Fruit fly (Drosophila melanogaster) whole organism, embryonic: ENCODE measurements around the gene CG7294.

Experiments used
- Atf-2 ChIP-seq: fragments of 200-800 bp; sonication (Bioruptor generic); optimal IDR thresholded peaks from 2 replicates; lab custom pipeline; 2016; ENCODE audit warnings: missing biosample characterization, missing genetic modification characterization
- Blimp-1 ChIP-seq: fragments of 200-800 bp; sonication (Bioruptor generic); optimal IDR thresholded peaks from 3 replicates; lab custom pipeline; 2018; ENCODE audit warnings: missing biosample characterization, missing genetic modification characterization, mild to moderate bottlenecking, moderate library complexity, missing genetic modification reagents
- CG11085 ChIP-seq: fragments of 200-800 bp; sonication (Bioruptor generic); IDR thresholded peaks from 2 replicates; pipeline ENCODE4 v1.3.6; 2022; ENCODE audit warnings: missing biosample characterization, missing genetic modification characterization
- CG13296 ChIP-seq: fragments of 200-800 bp; sonication (Bioruptor generic); optimal IDR thresholded peaks from 3 replicates; lab custom pipeline; 2018; ENCODE audit warnings: missing biosample characterization, mild to moderate bottlenecking, missing genetic modification characterization
- CG14050 ChIP-seq: fragments of 200-800 bp; sonication (Bioruptor generic); IDR thresholded peaks from 3 replicates; pipeline ENCODE4 v1.3.6; 2022; ENCODE audit warnings: missing biosample characterization, missing genetic modification characterization
- CG14667 ChIP-seq: fragments of 200-800 bp; sonication (Bioruptor generic); IDR thresholded peaks from 2 replicates; pipeline ENCODE4 v1.3.6; 2022; ENCODE audit warnings: missing biosample characterization, missing genetic modification characterization
- CG1602 ChIP-seq: fragments of 200-800 bp; sonication (Bioruptor generic); optimal IDR thresholded peaks from 3 replicates; lab custom pipeline; 2016; ENCODE audit warnings: missing biosample characterization, missing genetic modification characterization
- CG1792 ChIP-seq: fragments of 200-800 bp; sonication (Bioruptor generic); optimal IDR thresholded peaks from 2 replicates; lab custom pipeline; 2016; ENCODE audit warnings: missing biosample characterization, missing genetic modification characterization
- CG18262 ChIP-seq: fragments of 200-800 bp; optimal IDR thresholded peaks from 3 replicates; lab custom pipeline; 2019; ENCODE audit warnings: missing biosample characterization, mild to moderate bottlenecking, missing genetic modification characterization, moderate library complexity
- CG2202 ChIP-seq: fragments of 200-800 bp; sonication (Bioruptor generic); optimal IDR thresholded peaks from 2 replicates; lab custom pipeline; 2018; ENCODE audit warnings: missing biosample characterization, mild to moderate bottlenecking, missing genetic modification characterization
- CG2889 ChIP-seq: fragments of 200-800 bp; sonication (Bioruptor generic); IDR thresholded peaks from 3 replicates; pipeline ENCODE4 v1.3.6; 2022; ENCODE audit warnings: missing biosample characterization, missing genetic modification characterization
- CG31365 ChIP-seq: fragments of 200-800 bp; sonication (Bioruptor generic); optimal IDR thresholded peaks from 2 replicates; lab custom pipeline; 2018; ENCODE audit warnings: missing biosample characterization, mild to moderate bottlenecking, missing genetic modification characterization
- CG3995 ChIP-seq: fragments of 200-800 bp; sonication (Bioruptor generic); optimal IDR thresholded peaks from 3 replicates; lab custom pipeline; 2016; ENCODE audit warnings: missing biosample characterization, missing genetic modification characterization
- CG4328 ChIP-seq: fragments of 200-800 bp; sonication (Bioruptor generic); optimal IDR thresholded peaks from 3 replicates; lab custom pipeline; 2017; ENCODE audit warnings: missing biosample characterization, missing genetic modification reagents, missing genetic modification characterization
- CG4360 ChIP-seq: fragments of 200-800 bp; sonication (Bioruptor generic); IDR thresholded peaks from 2 replicates; pipeline ENCODE4 v1.3.6; 2022; ENCODE audit warnings: missing biosample characterization, missing genetic modification characterization
- CG5180 ChIP-seq: fragments of 200-800 bp; sonication (Bioruptor generic); optimal IDR thresholded peaks from 3 replicates; lab custom pipeline; 2017; ENCODE audit warnings: missing biosample characterization, missing genetic modification characterization, mild to moderate bottlenecking, moderate library complexity, missing genetic modification reagents
- CG6272 ChIP-seq: fragments of 200-800 bp; sonication (Bioruptor generic); IDR thresholded peaks from 2 replicates; pipeline ENCODE4 v1.3.6; 2022; ENCODE audit warnings: missing biosample characterization, missing genetic modification characterization
- CG8281 ChIP-seq: fragments of 200-800 bp; sonication (Bioruptor generic); optimal IDR thresholded peaks from 2 replicates; lab custom pipeline; 2018; ENCODE audit warnings: missing biosample characterization, mild to moderate bottlenecking, missing genetic modification characterization, moderate library complexity
- CG8359 ChIP-seq: fragments of 200-800 bp; sonication (Bioruptor generic); optimal IDR thresholded peaks from 2 replicates; lab custom pipeline; 2017; ENCODE audit warnings: missing biosample characterization, mild to moderate bottlenecking, missing genetic modification characterization, borderline replicate concordance
- CG8944 ChIP-seq: fragments of 200-800 bp; sonication (Bioruptor generic); optimal IDR thresholded peaks from 3 replicates; lab custom pipeline; 2016; ENCODE audit warnings: missing biosample characterization, missing genetic modification characterization
- CG9215 ChIP-seq: fragments of 200-800 bp; sonication (Bioruptor generic); IDR thresholded peaks from 2 replicates; pipeline ENCODE4 v1.3.6; 2022; ENCODE audit warnings: missing biosample characterization, missing genetic modification characterization
- CG9876 ChIP-seq: fragments of 200-800 bp; sonication (Bioruptor generic); optimal IDR thresholded peaks from 2 replicates; lab custom pipeline; 2016; ENCODE audit warnings: missing biosample characterization, missing genetic modification characterization
- Chrac-16 ChIP-seq: fragments of 200-800 bp; sonication (Bioruptor generic); optimal IDR thresholded peaks from 3 replicates; lab custom pipeline; 2016; ENCODE audit warnings: missing biosample characterization, missing genetic modification characterization
- D ChIP-seq, 2 experiments: fragments of 200-800 bp in 1 of 2; fragments of >200 bp in 1 of 2; sonication (Bioruptor generic) in 1 of 2; optimal IDR thresholded peaks; 2 replicates in 1 of 2; 3 replicates in 1 of 2; lab custom pipeline; 2017; ENCODE audit warnings: mild to moderate bottlenecking in 1 of 2, missing biosample characterization in 1 of 2, missing genetic modification characterization in 1 of 2, missing genetic modification reagents in 1 of 2
- D19A ChIP-seq: fragments of 200-800 bp; optimal IDR thresholded peaks from 3 replicates; lab custom pipeline; 2019; ENCODE audit warnings: missing biosample characterization, mild to moderate bottlenecking, missing genetic modification characterization, moderate library complexity
- Doc2 ChIP-seq: fragments of 200-800 bp; sonication (Bioruptor generic); IDR thresholded peaks from 2 replicates; pipeline ENCODE4 v1.3.6; 2022; ENCODE audit warnings: missing biosample characterization, missing genetic modification characterization
- Eip74EF ChIP-seq, 2 experiments: fragments of 200-800 bp in 1 of 2; fragments of >200 bp in 1 of 2; sonication (Bioruptor generic) in 1 of 2; optimal IDR thresholded peaks; 2 replicates each; lab custom pipeline; 2017 to 2019; ENCODE audit warnings: missing biosample characterization in 2 of 2, missing genetic modification characterization in 2 of 2, mild to moderate bottlenecking in 1 of 2, moderate library complexity in 1 of 2
- HLH3B ChIP-seq: fragments of 200-800 bp; sonication (Bioruptor generic); IDR thresholded peaks from 2 replicates; pipeline ENCODE4 v1.3.6; 2022; ENCODE audit warnings: missing biosample characterization, missing genetic modification characterization
- HLHmδ ChIP-seq: fragments of 200-800 bp; sonication (Bioruptor generic); optimal IDR thresholded peaks from 2 replicates; lab custom pipeline; 2018; ENCODE audit warnings: missing biosample characterization, mild to moderate bottlenecking, missing genetic modification characterization, moderate library complexity
- Hand ChIP-seq: fragments of 200-800 bp; sonication (Bioruptor generic); optimal IDR thresholded peaks from 2 replicates; lab custom pipeline; 2017; ENCODE audit warnings: mild to moderate bottlenecking, missing biosample characterization, missing genetic modification reagents, missing genetic modification characterization
- NFAT ChIP-seq: fragments of 200-800 bp; sonication (Bioruptor generic); IDR thresholded peaks from 2 replicates; pipeline ENCODE4 v1.3.6; 2022; ENCODE audit warnings: missing biosample characterization, missing genetic modification characterization
- NK7.1 ChIP-seq: fragments of 200-800 bp; sonication (Bioruptor generic); optimal IDR thresholded peaks from 3 replicates; lab custom pipeline; 2016; ENCODE audit warnings: missing biosample characterization, missing genetic modification characterization
- Opbp ChIP-seq: fragments of 200-800 bp; sonication (Bioruptor generic); IDR thresholded peaks from 3 replicates; pipeline ENCODE4 v1.3.6; 2022; ENCODE audit warnings: missing biosample characterization, missing genetic modification characterization; ENCODE audit not compliant: partially characterized antibody
- PHDP ChIP-seq: fragments of 200-800 bp; sonication (Bioruptor generic); optimal IDR thresholded peaks from 3 replicates; lab custom pipeline; 2018; ENCODE audit warnings: missing biosample characterization, mild to moderate bottlenecking, missing genetic modification characterization, moderate library complexity
- Pdp1 ChIP-seq, 2 experiments: fragments of 200-800 bp; sonication (Bioruptor generic); optimal IDR thresholded peaks; 3 replicates each; lab custom pipeline; 2016; ENCODE audit warnings: missing biosample characterization in 2 of 2, missing genetic modification characterization in 2 of 2, mild to moderate bottlenecking in 1 of 2, moderate library complexity in 1 of 2
- Side ChIP-seq: fragments of 200-800 bp; sonication (Bioruptor generic); optimal IDR thresholded peaks from 2 replicates; lab custom pipeline; 2016; ENCODE audit warnings: missing biosample characterization, missing genetic modification characterization
- Sry-δ ChIP-seq: fragments of 200-800 bp; sonication (Bioruptor generic); optimal IDR thresholded peaks from 2 replicates; lab custom pipeline; 2016; ENCODE audit warnings: missing biosample characterization, missing genetic modification characterization
- ab ChIP-seq: fragments of 200-800 bp; sonication (Bioruptor generic); optimal IDR thresholded peaks from 2 replicates; lab custom pipeline; 2016; ENCODE audit warnings: missing biosample characterization, missing genetic modification characterization
- ap ChIP-seq: fragments of 200-800 bp; sonication (Bioruptor generic); IDR thresholded peaks from 2 replicates; pipeline ENCODE4 v1.3.6; 2022; ENCODE audit warnings: missing biosample characterization, missing genetic modification characterization
- br ChIP-seq: fragments of >200 bp; optimal IDR thresholded peaks from 2 replicates; lab custom pipeline; 2017
- emc ChIP-seq: fragments of 200-800 bp; sonication (Bioruptor generic); optimal IDR thresholded peaks from 2 replicates; lab custom pipeline; 2016; ENCODE audit warnings: missing biosample characterization, missing genetic modification characterization
- jigr1 ChIP-seq: fragments of 200-800 bp; sonication (Bioruptor generic); IDR thresholded peaks from 3 replicates; pipeline ENCODE4 v1.3.6; 2022; ENCODE audit warnings: missing biosample characterization, missing genetic modification characterization
- knrl ChIP-seq: fragments of 200-800 bp; sonication (Bioruptor generic); IDR thresholded peaks from 3 replicates; pipeline ENCODE4 v1.3.6; 2022; ENCODE audit warnings: missing biosample characterization, missing genetic modification characterization; ENCODE audit not compliant: partially characterized antibody
- lov ChIP-seq, 2 experiments: fragments of 200-800 bp in 1 of 2; fragments of >200 bp in 1 of 2; sonication (Bioruptor generic) in 1 of 2; IDR thresholded peaks in 1 of 2; optimal IDR thresholded peaks in 1 of 2; 2 replicates in 1 of 2; 3 replicates in 1 of 2; pipeline versions ENCODE4 v1.3.6 to Lab custom; 2017 to 2022; ENCODE audit warnings: missing biosample characterization in 1 of 2, missing genetic modification characterization in 1 of 2
- mam ChIP-seq: fragments of 200-800 bp; sonication (Bioruptor generic); optimal IDR thresholded peaks from 3 replicates; lab custom pipeline; 2016; ENCODE audit warnings: missing biosample characterization, missing genetic modification characterization
- otp ChIP-seq: fragments of 200-800 bp; sonication (Bioruptor generic); IDR thresholded peaks from 3 replicates; pipeline ENCODE4, ENCODE4 v1.3.6; 2022; ENCODE audit warnings: missing biosample characterization, missing genetic modification characterization
- shn ChIP-seq: fragments of 200-800 bp; sonication (Bioruptor generic); optimal IDR thresholded peaks from 3 replicates; lab custom pipeline; 2016; ENCODE audit warnings: missing biosample characterization, missing genetic modification characterization
- slbo ChIP-seq: fragments of 200-800 bp; sonication (Bioruptor generic); IDR thresholded peaks from 2 replicates; pipeline ENCODE4 v1.3.6; 2022; ENCODE audit warnings: missing biosample characterization, missing genetic modification characterization
- sna ChIP-seq: fragments of 200-800 bp; sonication (Bioruptor generic); IDR thresholded peaks from 2 replicates; pipeline ENCODE4 v1.3.6; 2022; ENCODE audit warnings: missing biosample characterization, missing genetic modification characterization; ENCODE audit not compliant: partially characterized antibody
- ttk ChIP-seq: fragments of 200-800 bp; sonication (Bioruptor generic); IDR thresholded peaks from 2 replicates; pipeline ENCODE4 v2.1.2; 2022; ENCODE audit warnings: missing biosample characterization, missing genetic modification characterization

Gene CG7294

dm6 chr2L:10665603-10666002 lies 23.5 kb downstream of the CG7294 start (continued):
- TF ChIP-seq ap (GFP tag; lab: Robert Waterston, UW) (peak; percentile 76), Eip74EF (GFP tag; optimal IDR thresholded peaks at IDR 0.05; lab: Kevin White, UChicago) (peak in 1 of 2 experiments; percentile 72), Pdp1 (GFP tag; optimal IDR thresholded peaks at IDR 0.05; lab: Kevin White, UChicago) (peak; percentile 76 to 80), slbo (GFP tag; lab: Robert Waterston, UW) (peak; percentile 90), CG11085 (peak; percentile 51), lov (optimal IDR thresholded peaks at IDR 0.05; lab: Kevin White, UChicago) (no peak), lov (GFP tag; IDR thresholded peaks at IDR 0.05; lab: Robert Waterston, UW) (0 out of 3 replicates have a peak, but pooled peaks have one; percentile 50), CG31365 (tag; lab: Kevin White, UChicago) (no peak), otp (peak; percentile 83), HLH3B (GFP tag; lab: Robert Waterston, UW) (peak; percentile 89), ttk (GFP tag; lab: Robert Waterston, UW) (peak; percentile 89), sna (GFP tag; lab: Robert Waterston, UW) (no peak), jigr1 (GFP tag; lab: Robert Waterston, UW) (peak; percentile 75; the same call in 2 of the 3 replicates), CG4328 (GFP tag; lab: Kevin White, UChicago) (no peak), emc (GFP tag; lab: Kevin White, UChicago) (peak; percentile 49), CG2202 (tag; lab: Kevin White, UChicago) (no peak), CG8359 (GFP tag; lab: Kevin White, UChicago) (no peak), NFAT (GFP tag; lab: Robert Waterston, UW) (peak; percentile 78), Blimp-1 (GFP tag; lab: Kevin White, UChicago) (peak; percentile 61), CG5180 (GFP tag; lab: Kevin White, UChicago) (peak; percentile 59), CG6272 (GFP tag; lab: Robert Waterston, UW) (peak; percentile 75), CG9876 (GFP tag; lab: Kevin White, UChicago) (peak; percentile 55), CG8281 (tag; lab: Kevin White, UChicago) (peak; percentile 34), CG8944 (GFP tag; lab: Kevin White, UChicago) (peak; percentile 80), NK7.1 (GFP tag; lab: Kevin White, UChicago) (peak; percentile 2), CG3995 (GFP tag; lab: Kevin White, UChicago) (no peak), CG4360 (GFP tag; lab: Robert Waterston, UW) (no peak), CG9215 (peak; percentile 70), Hand (GFP tag; lab: Kevin White, UChicago) (no peak), PHDP (peak; percentile 79), mam (peak; percentile 79), CG14667 (GFP tag; lab: Robert Waterston, UW) (peak; percentile 84), Doc2 (peak; percentile 52; the same call in 1 of the 2 replicates), Opbp (GFP tag; lab: Robert Waterston, UW) (no peak), HLHmδ (GFP tag; lab: Kevin White, UChicago) (no peak), CG2889 (GFP tag; lab: Robert Waterston, UW) (peak; percentile 76), CG13296 (GFP tag; lab: Kevin White, UChicago) (peak; percentile 74), knrl (no peak), Atf-2 (GFP tag; lab: Kevin White, UChicago) (peak; percentile 74), CG18262 (tag; lab: Kevin White, UChicago) (peak; percentile 66), br (lab: Kevin White, UChicago) (no peak), ab (GFP tag; lab: Kevin White, UChicago) (peak; percentile 61), Side (GFP tag; lab: Kevin White, UChicago) (peak; percentile 72), D (optimal IDR thresholded peaks at IDR 0.05; lab: Kevin White, UChicago) (no peak), D (GFP tag; optimal IDR thresholded peaks at IDR 0.05; lab: Kevin White, UChicago) (peak; percentile 3), CG1792 (GFP tag; lab: Kevin White, UChicago) (peak; percentile 65), shn (GFP tag; lab: Kevin White, UChicago) (peak; percentile 50), CG14050 (GFP tag; lab: Robert Waterston, UW) (peak; percentile 87), Chrac-16 (GFP tag; lab: Kevin White, UChicago) (peak; percentile 83), Sry-δ (GFP tag; lab: Kevin White, UChicago) (peak; percentile 38), CG1602 (GFP tag; lab: Kevin White, UChicago) (peak; percentile 55), D19A (tag; lab: Kevin White, UChicago) (no peak)
